Fruit fly (Drosophila melanogaster) whole organism, embryonic: Measurements from ENCODE around the gene CG5255.

Experiments used
- Blimp-1 ChIP-seq: fragments of 200-800 bp; sonication (Bioruptor generic); optimal IDR thresholded peaks from 3 replicates; lab custom pipeline; 2018; ENCODE audit warnings: missing biosample characterization, missing genetic modification characterization, mild to moderate bottlenecking, moderate library complexity, missing genetic modification reagents
- CG1024 ChIP-seq: fragments of 200-800 bp; sonication (Bioruptor generic); IDR thresholded peaks from 2 replicates; pipeline ENCODE4 v1.3.6; 2022; ENCODE audit warnings: missing biosample characterization, missing genetic modification characterization
- CG10274 ChIP-seq: fragments of 200-800 bp; sonication (Bioruptor generic); optimal IDR thresholded peaks from 3 replicates; lab custom pipeline; 2017; ENCODE audit warnings: missing biosample characterization, mild to moderate bottlenecking, missing genetic modification characterization
- CG11723 ChIP-seq: fragments of 200-800 bp; sonication (Bioruptor generic); optimal IDR thresholded peaks from 2 replicates; lab custom pipeline; 2017; ENCODE audit warnings: missing biosample characterization, mild to moderate bottlenecking, missing genetic modification characterization
- CG14710 ChIP-seq: fragments of 200-800 bp; sonication (Bioruptor generic); optimal IDR thresholded peaks from 3 replicates; lab custom pipeline; 2019; ENCODE audit warnings: missing biosample characterization, mild to moderate bottlenecking, missing genetic modification characterization, moderate library complexity
- CG15601 ChIP-seq: fragments of 200-800 bp; sonication (Bioruptor generic); optimal IDR thresholded peaks from 3 replicates; lab custom pipeline; 2019; ENCODE audit warnings: missing biosample characterization, mild to moderate bottlenecking, missing genetic modification characterization, moderate library complexity
- CG18764 ChIP-seq: fragments of 200-800 bp; sonication (Bioruptor generic); optimal IDR thresholded peaks from 3 replicates; lab custom pipeline; 2016; ENCODE audit warnings: missing biosample characterization, missing genetic modification characterization
- CG2120 ChIP-seq: fragments of 200-800 bp; sonication (Bioruptor generic); optimal IDR thresholded peaks from 3 replicates; lab custom pipeline; 2016; ENCODE audit warnings: missing biosample characterization, missing genetic modification characterization
- CG2712 ChIP-seq: fragments of 200-800 bp; optimal IDR thresholded peaks from 3 replicates; lab custom pipeline; 2019; ENCODE audit warnings: missing biosample characterization, mild to moderate bottlenecking, missing genetic modification characterization, moderate library complexity
- CG31224 ChIP-seq: fragments of 200-800 bp; sonication (Bioruptor generic); IDR thresholded peaks from 2 replicates; pipeline ENCODE4 v1.3.6; 2022; ENCODE audit warnings: missing biosample characterization, missing genetic modification characterization
- CG34224 ChIP-seq: fragments of 200-800 bp; sonication (Bioruptor generic); IDR thresholded peaks from 3 replicates; pipeline ENCODE4 v1.3.6; 2022; ENCODE audit warnings: missing biosample characterization, missing genetic modification characterization; ENCODE audit not compliant: partially characterized antibody
- CG4328 ChIP-seq: fragments of 200-800 bp; sonication (Bioruptor generic); optimal IDR thresholded peaks from 3 replicates; lab custom pipeline; 2017; ENCODE audit warnings: missing biosample characterization, missing genetic modification reagents, missing genetic modification characterization
- CG4820 ChIP-seq: fragments of 200-800 bp; sonication (Bioruptor generic); optimal IDR thresholded peaks from 3 replicates; lab custom pipeline; 2016; ENCODE audit warnings: missing biosample characterization, missing genetic modification characterization
- CG8388 ChIP-seq: fragments of 200-800 bp; sonication (Bioruptor generic); optimal IDR thresholded peaks from 2 replicates; lab custom pipeline; 2019; ENCODE audit warnings: missing biosample characterization, mild to moderate bottlenecking, missing genetic modification characterization, moderate library complexity
- Dll ChIP-seq: fragments of 200-800 bp; sonication (Bioruptor generic); IDR thresholded peaks from 4 replicates; pipeline ENCODE4 v1.3.6; 2022; ENCODE audit warnings: missing biosample characterization, missing genetic modification characterization; ENCODE audit not compliant: partially characterized antibody
- Doc3 ChIP-seq: fragments of 200-800 bp; sonication (Bioruptor generic); IDR thresholded peaks from 3 replicates; pipeline ENCODE4 v1.3.6; 2022; ENCODE audit warnings: missing biosample characterization, missing genetic modification characterization; ENCODE audit not compliant: partially characterized antibody
- Drgx ChIP-seq: fragments of 200-800 bp; sonication (Bioruptor generic); IDR thresholded peaks from 2 replicates; pipeline ENCODE4 v1.3.6; 2022; ENCODE audit warnings: missing biosample characterization, missing genetic modification characterization
- Hand ChIP-seq: fragments of 200-800 bp; sonication (Bioruptor generic); optimal IDR thresholded peaks from 2 replicates; lab custom pipeline; 2017; ENCODE audit warnings: mild to moderate bottlenecking, missing biosample characterization, missing genetic modification reagents, missing genetic modification characterization
- Hsf ChIP-seq: fragments of 200-800 bp; sonication (Bioruptor generic); optimal IDR thresholded peaks from 3 replicates; lab custom pipeline; 2016; ENCODE audit warnings: missing biosample characterization, missing genetic modification characterization
- Jarid2 ChIP-seq: fragments of 200-800 bp; sonication (Bioruptor generic); optimal IDR thresholded peaks from 3 replicates; lab custom pipeline; 2017; ENCODE audit warnings: mild to moderate bottlenecking, missing biosample characterization, missing genetic modification reagents, missing genetic modification characterization
- Nf-YB ChIP-seq: fragments of 200-800 bp; sonication (Bioruptor generic); optimal IDR thresholded peaks from 3 replicates; lab custom pipeline; 2019; ENCODE audit warnings: missing biosample characterization, mild to moderate bottlenecking, missing genetic modification characterization, moderate library complexity
- Ravus ChIP-seq: fragments of 200-800 bp; sonication (Bioruptor generic); IDR thresholded peaks from 2 replicates; pipeline ENCODE4 v1.3.6; 2022; ENCODE audit warnings: missing biosample characterization, missing genetic modification characterization
- Rfx ChIP-seq: fragments of 200-800 bp; sonication (Bioruptor generic); IDR thresholded peaks from 2 replicates; pipeline ENCODE4 v1.3.6; 2022; ENCODE audit warnings: missing biosample characterization, missing genetic modification characterization
- Sox100B ChIP-seq: fragments of 200-800 bp; sonication (Bioruptor generic); optimal IDR thresholded peaks from 3 replicates; lab custom pipeline; 2018; ENCODE audit warnings: missing biosample characterization, mild to moderate bottlenecking, missing genetic modification characterization
- Sox102F ChIP-seq: fragments of 200-800 bp; sonication (Bioruptor generic); optimal IDR thresholded peaks from 2 replicates; lab custom pipeline; 2018; ENCODE audit warnings: missing biosample characterization, mild to moderate bottlenecking, missing genetic modification characterization, moderate library complexity
- Usf ChIP-seq: fragments of 200-800 bp; sonication (Bioruptor generic); optimal IDR thresholded peaks from 2 replicates; lab custom pipeline; 2017; ENCODE audit warnings: missing genotype, missing biosample characterization, missing genetic modification characterization
- abd-A ChIP-seq: fragments of 200-800 bp; sonication (Bioruptor generic); optimal IDR thresholded peaks from 3 replicates; lab custom pipeline; 2019; ENCODE audit warnings: missing biosample characterization, mild to moderate bottlenecking, missing genetic modification characterization, moderate library complexity
- al ChIP-seq: fragments of 200-800 bp; sonication (Bioruptor generic); IDR thresholded peaks from 2 replicates; pipeline ENCODE4 v1.3.6; 2022; ENCODE audit warnings: missing biosample characterization, missing genetic modification characterization
- cad ChIP-seq: fragments of >200 bp; optimal IDR thresholded peaks from 2 replicates; lab custom pipeline; 2017; ENCODE audit warnings: missing biosample characterization, missing genetic modification characterization
- ci ChIP-seq: fragments of 200-800 bp; sonication (Bioruptor generic); IDR thresholded peaks from 3 replicates; pipeline ENCODE4 v1.3.6; 2022; ENCODE audit warnings: missing biosample characterization, missing genetic modification characterization
- croc ChIP-seq: fragments of 200-800 bp; sonication (Bioruptor generic); conservative IDR thresholded peaks from 3 replicates; pipeline ENCODE4 v1.3.6; 2022; ENCODE audit warnings: missing biosample characterization, missing genetic modification characterization
- crol ChIP-seq: fragments of 200-800 bp; sonication (Bioruptor generic); IDR thresholded peaks from 2 replicates; pipeline ENCODE4 v1.3.6; 2022; ENCODE audit warnings: missing biosample characterization, missing genetic modification characterization
- danr ChIP-seq: fragments of 200-800 bp; sonication (Bioruptor generic); IDR thresholded peaks from 2 replicates; pipeline ENCODE4 v1.3.6; 2022; ENCODE audit warnings: missing biosample characterization, missing genetic modification characterization
- disco-r ChIP-seq: fragments of 200-800 bp; sonication (Bioruptor generic); optimal IDR thresholded peaks from 2 replicates; lab custom pipeline; 2016; ENCODE audit warnings: missing biosample characterization, missing genetic modification characterization
- dm ChIP-seq: fragments of 200-800 bp; sonication (Bioruptor generic); optimal IDR thresholded peaks from 3 replicates; lab custom pipeline; 2016; ENCODE audit warnings: missing biosample characterization, missing genetic modification characterization
- eve ChIP-seq, 2 experiments: fragments of >200 bp; optimal IDR thresholded peaks; 2 replicates each; lab custom pipeline; 2017; ENCODE audit warnings: missing biosample characterization in 2 of 2, missing genetic modification characterization in 2 of 2
- grn ChIP-seq: fragments of 200-800 bp; sonication (Bioruptor generic); optimal IDR thresholded peaks from 3 replicates; lab custom pipeline; 2017; ENCODE audit warnings: missing biosample characterization, missing genetic modification characterization
- klu ChIP-seq: fragments of 200-800 bp; sonication (Bioruptor generic); IDR thresholded peaks from 2 replicates; pipeline ENCODE4 v1.3.6; 2022; ENCODE audit warnings: missing biosample characterization, missing genetic modification characterization
- lov ChIP-seq, 2 experiments: fragments of 200-800 bp in 1 of 2; fragments of >200 bp in 1 of 2; sonication (Bioruptor generic) in 1 of 2; IDR thresholded peaks in 1 of 2; optimal IDR thresholded peaks in 1 of 2; 2 replicates in 1 of 2; 3 replicates in 1 of 2; pipeline versions ENCODE4 v1.3.6 to Lab custom; 2017 to 2022; ENCODE audit warnings: missing biosample characterization in 1 of 2, missing genetic modification characterization in 1 of 2
- mam ChIP-seq: fragments of 200-800 bp; sonication (Bioruptor generic); optimal IDR thresholded peaks from 3 replicates; lab custom pipeline; 2016; ENCODE audit warnings: missing biosample characterization, missing genetic modification characterization
- oc ChIP-seq: fragments of 200-800 bp; sonication (Bioruptor generic); optimal IDR thresholded peaks from 2 replicates; lab custom pipeline; 2018; ENCODE audit warnings: missing biosample characterization, mild to moderate bottlenecking, missing genetic modification characterization, moderate library complexity
- row ChIP-seq: fragments of 200-800 bp; sonication (Bioruptor generic); IDR thresholded peaks from 3 replicates; pipeline ENCODE4 v1.3.6; 2022; ENCODE audit warnings: missing biosample characterization, missing genetic modification characterization
- sc ChIP-seq, 3 experiments: fragments of >200 bp in 2 of 3; fragments of 200-800 bp in 1 of 3; sonication (Bioruptor generic) in 1 of 3; optimal IDR thresholded peaks; 2 replicates in 2 of 3; 3 replicates in 1 of 3; lab custom pipeline; 2017; ENCODE audit warnings: mild to moderate bottlenecking in 1 of 3, missing biosample characterization in 1 of 3, missing genetic modification characterization in 1 of 3, missing genetic modification reagents in 1 of 3
- stc ChIP-seq: fragments of 200-800 bp; sonication (Bioruptor generic); IDR thresholded peaks from 2 replicates; pipeline ENCODE4 v1.3.6; 2022; ENCODE audit warnings: missing biosample characterization, missing genetic modification characterization
- tio ChIP-seq: fragments of 200-800 bp; sonication (Bioruptor generic); optimal IDR thresholded peaks from 2 replicates; lab custom pipeline; 2017; ENCODE audit warnings: missing biosample characterization, missing genetic modification characterization, inconsistent platforms
- tx ChIP-seq: fragments of 200-800 bp; sonication (Bioruptor generic); optimal IDR thresholded peaks from 2 replicates; lab custom pipeline; 2016; ENCODE audit warnings: missing biosample characterization, missing genetic modification characterization
- wek ChIP-seq: fragments of 200-800 bp; sonication (Bioruptor generic); optimal IDR thresholded peaks from 3 replicates; lab custom pipeline; 2018; ENCODE audit warnings: missing biosample characterization, mild to moderate bottlenecking, missing genetic modification characterization, moderate library complexity

The CG5255 gene

dm6 chr3R:17117607-17118327 is 19.9 kb upstream of the CG5255 start (continued):
- peak; percentile 79 for TF ChIP-seq CG10274 (GFP tag; lab: Kevin White, UChicago)
- peak; percentile 22 for TF ChIP-seq CG14710 (tag; lab: Kevin White, UChicago)
- TF ChIP-seq mam (GFP tag; lab: Kevin White, UChicago): peak; percentile 5
- TF ChIP-seq oc (tag; lab: Kevin White, UChicago): no peak
- no peak for TF ChIP-seq Rfx
- peak; percentile 53; the same call in 2 of the 3 replicates for TF ChIP-seq row (GFP tag; lab: Robert Waterston, UW)
- peak; percentile 29 for TF ChIP-seq CG15601 (tag; lab: Kevin White, UChicago)
- TF ChIP-seq croc (GFP tag; lab: Robert Waterston, UW): no peak
- TF ChIP-seq tio (GFP tag; lab: Kevin White, UChicago): peak; percentile 17
- TF ChIP-seq CG2712 (tag; lab: Kevin White, UChicago): peak; percentile 68
- peak; percentile 23 for TF ChIP-seq Sox102F (GFP tag; lab: Kevin White, UChicago)
- peak in 1 of 2 experiments; percentile 55 for TF ChIP-seq eve (GFP tag; optimal IDR thresholded peaks at IDR 0.05; lab: Kevin White, UChicago)
- no peak for TF ChIP-seq ci (GFP tag; lab: Robert Waterston, UW)
- TF ChIP-seq grn (GFP tag; lab: Kevin White, UChicago): peak; percentile 34
- peak; percentile 11 for TF ChIP-seq Hsf (GFP tag; lab: Kevin White, UChicago)
- TF ChIP-seq sc (optimal IDR thresholded peaks at IDR 0.05; lab: Kevin White, UChicago): no peak
- TF ChIP-seq sc (GFP tag; optimal IDR thresholded peaks at IDR 0.05; lab: Kevin White, UChicago): peak; percentile 23
- peak; percentile 8 for TF ChIP-seq CG8388 (GFP tag; lab: Kevin White, UChicago)
- TF ChIP-seq, all 482 proteins: peak for 77

DNA sequence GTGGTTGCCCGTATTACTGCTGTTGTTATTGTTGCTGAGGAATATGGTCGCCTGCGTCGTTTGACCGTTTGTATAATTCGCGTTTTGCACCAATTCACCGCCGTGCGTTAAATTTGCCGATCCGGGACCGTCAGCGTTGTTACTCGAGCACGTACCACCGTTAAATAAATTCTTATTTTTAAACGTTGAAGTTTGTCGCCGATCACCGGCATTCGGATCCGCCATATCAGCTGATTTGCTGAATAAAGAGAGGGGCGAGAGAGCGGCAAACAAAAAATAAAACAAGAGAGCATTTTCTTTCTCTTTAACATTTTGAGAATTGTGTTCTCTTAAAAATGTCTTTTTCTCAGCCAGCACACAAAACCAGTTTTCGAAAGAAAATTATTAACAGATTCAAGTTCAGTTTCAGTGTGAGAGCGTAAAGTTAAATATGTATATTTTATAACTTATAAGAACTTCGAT is 18.7 kb upstream of the CG5255 start:
- no peak for TF ChIP-seq crol (GFP tag; lab: Robert Waterston, UW)
- TF ChIP-seq dm (GFP tag; lab: Kevin White, UChicago): no peak
- no peak for TF ChIP-seq cad (GFP tag; lab: Kevin White, UChicago)
- TF ChIP-seq Usf (GFP tag; lab: Kevin White, UChicago): no peak
- no peak for TF ChIP-seq klu (GFP tag; lab: Robert Waterston, UW)
- TF ChIP-seq mam (GFP tag; lab: Kevin White, UChicago): no peak
- TF ChIP-seq CG1024: no peak
- TF ChIP-seq Drgx (GFP tag; lab: Robert Waterston, UW): no peak
- TF ChIP-seq al: no peak
- no peak for TF ChIP-seq CG4328
- no peak for TF ChIP-seq Hand (GFP tag; lab: Kevin White, UChicago)
- no peak; the same call in 2 of the 3 replicates for TF ChIP-seq Doc3 (GFP tag; lab: Robert Waterston, UW)
- no peak for TF ChIP-seq Ravus
- TF ChIP-seq CG18764 (GFP tag; lab: Kevin White, UChicago): no peak
- no peak for TF ChIP-seq Sox100B (GFP tag; lab: Kevin White, UChicago)
- TF ChIP-seq danr (GFP tag; lab: Robert Waterston, UW): no peak
- TF ChIP-seq wek: no peak
- no peak for TF ChIP-seq stc (GFP tag; lab: Robert Waterston, UW)
- no peak for TF ChIP-seq abd-A (tag; lab: Kevin White, UChicago)
- TF ChIP-seq Blimp-1 (GFP tag; lab: Kevin White, UChicago): no peak
- TF ChIP-seq Dll (GFP tag; lab: Robert Waterston, UW): no peak
- TF ChIP-seq CG2120 (GFP tag; lab: Kevin White, UChicago): no peak
- TF ChIP-seq CG31224 (GFP tag; lab: Robert Waterston, UW): no peak
- peak; percentile 82 for TF ChIP-seq Jarid2
- no peak for TF ChIP-seq lov (optimal IDR thresholded peaks at IDR 0.05; lab: Kevin White, UChicago)
- TF ChIP-seq lov (GFP tag; IDR thresholded peaks at IDR 0.05; lab: Robert Waterston, UW): no peak
- TF ChIP-seq Nf-YB (GFP tag; lab: Kevin White, UChicago): no peak
- TF ChIP-seq CG11723: no peak
- no peak for TF ChIP-seq CG4820
- no peak for TF ChIP-seq tx (GFP tag; lab: Kevin White, UChicago)
- TF ChIP-seq CG34224: peak; percentile 49
- no peak for TF ChIP-seq disco-r (GFP tag; lab: Kevin White, UChicago)
